Worm (Caenorhabditis elegans) whole organism, L4 larva: Measurements from ENCODE around the gene oef-1.
A peak's percentile ranks its signal among the peaks of the same experiment; 100 is the strongest.

Source experiments
- F37D6.2 ChIP-seq: sonication (generic microtip); optimal IDR thresholded peaks from 2 replicates; lab custom pipeline; 2016; ENCODE audit warnings: mild to moderate bottlenecking, missing genetic modification characterization, missing compliant biosample characterization
- ZK337.2 ChIP-seq: fragments of 200-800 bp; sonication (Bioruptor generic); IDR thresholded peaks from 2 replicates; pipeline ENCODE4 v1.3.6; 2022; ENCODE audit warnings: missing genetic modification reagents, missing genetic modification characterization, missing compliant biosample characterization
- aha-1 ChIP-seq: fragments of 150-350 bp; peaks from one replicate; lab custom pipeline; 2014; ENCODE audit warnings: missing biosample characterization, missing genetic modification characterization
- arid-1 ChIP-seq: fragments of 200-800 bp; sonication (Bioruptor generic); conservative IDR thresholded peaks from 2 replicates; pipeline ENCODE4 v1.3.6; 2022; ENCODE audit warnings: missing genetic modification reagents, missing genetic modification characterization, missing compliant biosample characterization
- ceh-20 ChIP-seq: fragments of 200-800 bp; sonication (Bioruptor generic); IDR thresholded peaks from 2 replicates; pipeline ENCODE4 v1.3.6; 2022; ENCODE audit warnings: missing genetic modification reagents, missing genetic modification characterization, missing compliant biosample characterization
- cey-2 ChIP-seq: sonication (generic microtip); optimal IDR thresholded peaks from 3 replicates; lab custom pipeline; 2017; ENCODE audit warnings: missing genetic modification characterization, mild to moderate bottlenecking, missing compliant biosample characterization, antibody characterized with exemption, borderline replicate concordance; ENCODE audit not compliant: insufficient read depth
- ctbp-1 ChIP-seq: fragments of 200-800 bp; sonication (Bioruptor generic); IDR thresholded peaks from 2 replicates; pipeline ENCODE4 v1.3.6; 2022; ENCODE audit warnings: missing genetic modification reagents, missing genetic modification characterization, missing compliant biosample characterization
- dmd-6 ChIP-seq: fragments of 200-800 bp; sonication (Bioruptor generic); IDR thresholded peaks from 2 replicates; pipeline ENCODE4 v1.3.6; 2022; ENCODE audit warnings: missing genetic modification reagents, missing genetic modification characterization, missing compliant biosample characterization
- dmd-9 ChIP-seq: fragments of 200-800 bp; sonication (Bioruptor generic); IDR thresholded peaks from 2 replicates; pipeline ENCODE4 v1.3.6; 2022; ENCODE audit warnings: missing genetic modification reagents, missing genetic modification characterization, missing compliant biosample characterization
- dpl-1 ChIP-seq: fragments of 150-350 bp; optimal IDR thresholded peaks from 2 replicates; lab custom pipeline; 2014; ENCODE audit warnings: missing biosample characterization, missing genetic modification reagents, missing genetic modification characterization
- egl-43 ChIP-seq: fragments of 200-800 bp; sonication (Bioruptor generic); IDR thresholded peaks from 2 replicates; pipeline ENCODE4 v1.3.6; 2022; ENCODE audit warnings: missing genetic modification reagents, missing genetic modification characterization, missing compliant biosample characterization
- fkh-10 ChIP-seq: fragments of 150-350 bp; optimal IDR thresholded peaks from 2 replicates; lab custom pipeline; 2014; ENCODE audit warnings: missing biosample characterization, missing genetic modification reagents, missing genetic modification characterization
- fos-1 ChIP-seq: fragments of 150-350 bp; optimal IDR thresholded peaks from 2 replicates; lab custom pipeline; 2014; ENCODE audit warnings: missing biosample characterization, missing genetic modification characterization
- hlh-30 ChIP-seq: sonication (generic microtip); optimal IDR thresholded peaks from 2 replicates; lab custom pipeline; 2017; ENCODE audit warnings: antibody characterized with exemption, mild to moderate bottlenecking, missing genetic modification characterization, missing compliant biosample characterization; ENCODE audit not compliant: insufficient read depth
- lin-15B ChIP-seq: fragments of 150-350 bp; sonication (generic microtip); optimal IDR thresholded peaks from 3 replicates; lab custom pipeline; 2014; ENCODE audit warnings: missing biosample characterization, missing genetic modification characterization
- lin-38 ChIP-seq: fragments of 200-800 bp; sonication (Bioruptor generic); IDR thresholded peaks from 2 replicates; pipeline ENCODE4 v1.3.6; 2022; ENCODE audit warnings: missing genetic modification reagents, missing genetic modification characterization, missing compliant biosample characterization
- lin-39 ChIP-seq: fragments of 150-350 bp; optimal IDR thresholded peaks from 2 replicates; lab custom pipeline; 2014; ENCODE audit warnings: missing biosample characterization, missing genetic modification reagents, missing genetic modification characterization
- mdl-1 ChIP-seq, 2 experiments: fragments of 150-350 bp in 1 of 2; sonication (generic microtip) in 1 of 2; optimal IDR thresholded peaks; 2 replicates each; lab custom pipeline; 2014 to 2017; ENCODE audit warnings: missing biosample characterization in 2 of 2, missing genetic modification characterization in 2 of 2
- mdt-29 ChIP-seq: fragments of 200-800 bp; sonication (Bioruptor generic); IDR thresholded peaks from 2 replicates; pipeline ENCODE4 v1.3.6; 2022; ENCODE audit warnings: missing genetic modification reagents, missing genetic modification characterization, missing compliant biosample characterization
- nhr-28 ChIP-seq: fragments of 150-350 bp; optimal IDR thresholded peaks from 2 replicates; lab custom pipeline; 2014; ENCODE audit warnings: missing biosample characterization, missing genetic modification characterization
- nhr-41 ChIP-seq: fragments of 200-800 bp; sonication (Bioruptor generic); IDR thresholded peaks from 2 replicates; pipeline ENCODE4 v1.3.6; 2022; ENCODE audit warnings: missing genetic modification reagents, missing genetic modification characterization, missing compliant biosample characterization
- nhr-76 ChIP-seq: fragments of 150-350 bp; optimal IDR thresholded peaks from 2 replicates; lab custom pipeline; 2014; ENCODE audit warnings: missing biosample characterization, missing genetic modification characterization
- nhr-77 ChIP-seq: fragments of 150-350 bp; optimal IDR thresholded peaks from 2 replicates; lab custom pipeline; 2014; ENCODE audit warnings: missing biosample characterization, missing genetic modification characterization
- php-3 ChIP-seq: fragments of 200-800 bp; sonication (Bioruptor generic); IDR thresholded peaks from 2 replicates; pipeline ENCODE4 v1.3.6; 2022; ENCODE audit warnings: missing genetic modification reagents, missing genetic modification characterization, missing compliant biosample characterization
- sdz-12 ChIP-seq: fragments of 200-800 bp; sonication (Bioruptor generic); optimal IDR thresholded peaks from 2 replicates; lab custom pipeline; 2018; ENCODE audit warnings: mild to moderate bottlenecking, missing genetic modification characterization, missing compliant biosample characterization
- set-16 ChIP-seq: fragments of 200-800 bp; sonication (Bioruptor generic); IDR thresholded peaks from 2 replicates; pipeline ENCODE4 v1.3.6; 2022; ENCODE audit warnings: missing genetic modification reagents, missing genetic modification characterization, missing compliant biosample characterization
- snpc-1.2 ChIP-seq: fragments of 200-800 bp; sonication (Bioruptor generic); IDR thresholded peaks from 2 replicates; pipeline ENCODE4 v1.3.6; 2022; ENCODE audit warnings: missing genetic modification reagents, missing genetic modification characterization, missing compliant biosample characterization
- spr-1 ChIP-seq: sonication (generic microtip); optimal IDR thresholded peaks from 2 replicates; lab custom pipeline; 2016; ENCODE audit warnings: mild to moderate bottlenecking, missing genetic modification characterization, missing compliant biosample characterization
- spr-3 ChIP-seq: fragments of 200-800 bp; sonication (Bioruptor generic); optimal IDR thresholded peaks from 2 replicates; lab custom pipeline; 2018; ENCODE audit warnings: mild to moderate bottlenecking, missing genetic modification characterization, missing compliant biosample characterization
- tag-97 ChIP-seq: fragments of 200-800 bp; sonication (Bioruptor generic); IDR thresholded peaks from 2 replicates; pipeline ENCODE4 v1.3.6; 2022; ENCODE audit warnings: missing genetic modification characterization, missing compliant biosample characterization
- unc-62 ChIP-seq, 3 experiments: fragments of 150-350 bp in 1 of 3; sonication (generic microtip); optimal IDR thresholded peaks in 2 of 3; peaks in 1 of 3; 1 replicate in 1 of 3; 2 replicates in 2 of 3; lab custom pipeline; 2014 to 2017; ENCODE audit warnings: missing biosample characterization in 3 of 3, missing genetic modification characterization in 3 of 3, missing genetic modification reagents in 3 of 3, missing genotype in 1 of 3
- vab-7 ChIP-seq: fragments of 200-800 bp; sonication (Bioruptor generic); IDR thresholded peaks from 2 replicates; pipeline ENCODE4 v1.3.6; 2022; ENCODE audit warnings: missing genetic modification reagents, missing genetic modification characterization, missing compliant biosample characterization
- zag-1 ChIP-seq: fragments of 150-350 bp; optimal IDR thresholded peaks from 2 replicates; lab custom pipeline; 2014; ENCODE audit warnings: missing biosample characterization, missing genetic modification characterization
- zfp-2 ChIP-seq: sonication (generic microtip); optimal IDR thresholded peaks from 2 replicates; lab custom pipeline; 2016; ENCODE audit warnings: mild to moderate bottlenecking, missing genetic modification characterization, missing compliant biosample characterization
- zip-2 ChIP-seq: fragments of 150-350 bp; optimal IDR thresholded peaks from 2 replicates; lab custom pipeline; 2014; ENCODE audit warnings: missing biosample characterization, missing genetic modification characterization

oef-1 gene

ce11 chrIV:7521591-7521990, 26.6 kb upstream of the oef-1 start:
- no peak for TF ChIP-seq F37D6.2 (tag; lab: Kevin White, UChicago)
- peak; percentile 39 for TF ChIP-seq aha-1

- TF ChIP-seq egl-43: no peak
- peak in 1 of 2 experiments; percentile 92 for TF ChIP-seq unc-62 (GFP tag; optimal IDR thresholded peaks at IDR 0.05 in 1 of 2; lab: Kevin White, UChicago)
- no peak for TF ChIP-seq unc-62 (tag; optimal IDR thresholded peaks at IDR 0.05; lab: Kevin White, UChicago)
- TF ChIP-seq, all 104 proteins: peak for 1
These were observed 24.5 kb upstream of the oef-1 start for ce11 chrIV:7523744-7524143.

- TF ChIP-seq mdt-29 (GFP tag; lab: Robert Waterston, UW) (no peak), lin-15B (no peak), ctbp-1 (GFP tag; lab: Robert Waterston, UW) (no peak), ceh-20 (GFP tag; lab: Robert Waterston, UW) (no peak), unc-62 (GFP tag; optimal IDR thresholded peaks at IDR 0.05 in 1 of 2; lab: Kevin White, UChicago) (peak in 1 of 2 experiments; percentile 90), unc-62 (tag; optimal IDR thresholded peaks at IDR 0.05; lab: Kevin White, UChicago) (no peak), set-16 (GFP tag; lab: Robert Waterston, UW) (no peak), dpl-1 (no peak), fos-1 (tag; lab: Kevin White, UChicago) (no peak), zag-1 (no peak), zfp-2 (no peak), arid-1 (GFP tag; lab: Robert Waterston, UW) (no peak), lin-38 (GFP tag; lab: Robert Waterston, UW) (no peak), nhr-28 (tag; lab: Kevin White, UChicago) (peak; percentile 34), hlh-30 (tag; lab: Kevin White, UChicago) (peak; percentile 33), tag-97 (no peak), dmd-9 (GFP tag; lab: Robert Waterston, UW) (no peak), zip-2 (tag; lab: Kevin White, UChicago) (no peak), aha-1 (peak; percentile 92), mdl-1 (tag; optimal IDR thresholded peaks at IDR 0.05; lab: Kevin White, UChicago) (peak in 1 of 2 experiments; percentile 34), vab-7 (no peak), egl-43 (no peak), php-3 (GFP tag; lab: Robert Waterston, UW) (no peak), nhr-76 (tag; lab: Kevin White, UChicago) (no peak), nhr-77 (tag; lab: Kevin White, UChicago) (no peak), ZK337.2 (GFP tag; lab: Robert Waterston, UW) (no peak), spr-1 (tag; lab: Kevin White, UChicago) (no peak), spr-3 (no peak), snpc-1.2 (GFP tag; lab: Robert Waterston, UW) (no peak), dmd-6 (GFP tag; lab: Robert Waterston, UW) (no peak), cey-2 (tag; lab: Kevin White, UChicago) (peak; percentile 30)
These were observed 17.8 kb upstream of the oef-1 start for ce11 chrIV:7530226-7531070.

ce11 chrIV:7532360-7532759, 15.9 kb upstream of the oef-1 start, which contains the start of gene R05G6.1:
R05G6.1 (plus strand) TSS chrIV:7532660.
- TF ChIP-seq lin-38 (GFP tag; lab: Robert Waterston, UW) (no peak), lin-39 (tag; lab: Kevin White, UChicago) (no peak), fkh-10 (GFP tag; lab: Kevin White, UChicago) (no peak), nhr-41 (no peak), lin-15B (no peak), sdz-12 (no peak)
